Worm (Caenorhabditis elegans) whole organism, midembryonic: ENCODE results near the gene Y37E11AL.3.

ENCODE experiments used
- T22C8.4 ChIP-seq: fragments of 200-800 bp; sonication (Bioruptor generic); IDR thresholded peaks from 2 replicates; pipeline ENCODE4 v1.3.6; 2022; ENCODE audit warnings: missing genetic modification characterization, missing compliant biosample characterization
- flt-1 ChIP-seq: fragments of 200-800 bp; sonication (Bioruptor generic); IDR thresholded peaks from 2 replicates; pipeline ENCODE4 v1.3.6; 2022; ENCODE audit warnings: missing genetic modification characterization, missing compliant biosample characterization
- klf-2 ChIP-seq: fragments of 200-800 bp; sonication (Bioruptor generic); conservative IDR thresholded peaks from 2 replicates; pipeline ENCODE4 v1.3.6; 2022; ENCODE audit warnings: missing genetic modification reagents, missing genetic modification characterization, missing compliant biosample characterization
- med-1 ChIP-seq: sonication (generic microtip); optimal IDR thresholded peaks from 2 replicates; lab custom pipeline; 2017; ENCODE audit warnings: missing genetic modification characterization, mild to moderate bottlenecking, missing compliant biosample characterization, antibody characterized with exemption, missing genetic modification reagents; ENCODE audit not compliant: insufficient read depth
- ref-1 ChIP-seq: fragments of 200-800 bp; sonication (Bioruptor generic); conservative IDR thresholded peaks from 2 replicates; pipeline ENCODE4 v1.3.6; 2022; ENCODE audit warnings: missing genetic modification reagents, missing genetic modification characterization, missing compliant biosample characterization
- ztf-23 ChIP-seq: fragments of 200-800 bp; sonication (Bioruptor generic); IDR thresholded peaks from 2 replicates; pipeline ENCODE4 v1.3.6; 2022; ENCODE audit warnings: missing genetic modification reagents, missing genetic modification characterization, missing compliant biosample characterization
- ztf-29 ChIP-seq: fragments of 200-800 bp; sonication (Bioruptor generic); IDR thresholded peaks from 2 replicates; pipeline ENCODE4 v1.3.6; 2022; ENCODE audit warnings: missing genetic modification reagents, missing genetic modification characterization, missing compliant biosample characterization

DNA sequence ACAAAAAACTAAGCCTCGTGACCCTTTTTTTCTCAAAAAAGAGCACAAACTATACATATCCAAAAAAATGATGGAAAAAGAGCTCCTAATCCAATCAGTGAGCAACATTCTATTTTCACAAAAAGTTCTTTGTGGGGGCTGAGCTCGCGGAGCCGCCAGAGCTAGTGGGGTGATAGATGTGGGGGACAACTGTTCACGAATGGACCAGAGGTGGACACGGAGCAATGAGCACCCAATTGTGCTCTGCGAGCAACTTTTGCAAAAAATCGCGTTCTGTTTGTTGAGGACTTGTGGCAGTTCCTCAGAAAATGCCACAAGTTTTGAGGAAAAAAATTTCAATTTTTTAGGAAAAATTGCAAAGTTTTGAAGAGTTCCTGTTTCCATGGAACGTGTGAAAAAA is 39.9 kb upstream of the Y37E11AL.3 start:
- TF ChIP-seq klf-2 (no peak), ztf-23 (GFP tag; lab: Robert Waterston, UW) (no peak), T22C8.4 (no peak), flt-1 (GFP tag; lab: Robert Waterston, UW) (no peak), ztf-29 (GFP tag; lab: Robert Waterston, UW) (no peak), med-1 (no peak), ref-1 (no peak)
